Worm (Caenorhabditis elegans) whole organism, midembryonic: ENCODE results near the gene math-23.

Experiments used
- T22C8.4 ChIP-seq: fragments of 200-800 bp; sonication (Bioruptor generic); IDR thresholded peaks from 2 replicates; pipeline ENCODE4 v1.3.6; 2022; ENCODE audit warnings: missing genetic modification characterization, missing compliant biosample characterization
- cog-1 ChIP-seq: sonication (generic microtip); optimal IDR thresholded peaks from 2 replicates; lab custom pipeline; 2016; ENCODE audit warnings: missing genetic modification characterization, missing compliant biosample characterization
- flt-1 ChIP-seq: fragments of 200-800 bp; sonication (Bioruptor generic); IDR thresholded peaks from 2 replicates; pipeline ENCODE4 v1.3.6; 2022; ENCODE audit warnings: missing genetic modification characterization, missing compliant biosample characterization
- klf-2 ChIP-seq: fragments of 200-800 bp; sonication (Bioruptor generic); conservative IDR thresholded peaks from 2 replicates; pipeline ENCODE4 v1.3.6; 2022; ENCODE audit warnings: missing genetic modification reagents, missing genetic modification characterization, missing compliant biosample characterization
- med-1 ChIP-seq: sonication (generic microtip); optimal IDR thresholded peaks from 2 replicates; lab custom pipeline; 2017; ENCODE audit warnings: missing genetic modification characterization, mild to moderate bottlenecking, missing compliant biosample characterization, antibody characterized with exemption, missing genetic modification reagents; ENCODE audit not compliant: insufficient read depth
- ref-1 ChIP-seq: fragments of 200-800 bp; sonication (Bioruptor generic); conservative IDR thresholded peaks from 2 replicates; pipeline ENCODE4 v1.3.6; 2022; ENCODE audit warnings: missing genetic modification reagents, missing genetic modification characterization, missing compliant biosample characterization
- tab-1 ChIP-seq: fragments of 200-800 bp; sonication (Bioruptor generic); IDR thresholded peaks from 2 replicates; pipeline ENCODE4 v1.3.6; 2022; ENCODE audit warnings: missing genetic modification characterization, missing compliant biosample characterization
- ztf-23 ChIP-seq: fragments of 200-800 bp; sonication (Bioruptor generic); IDR thresholded peaks from 2 replicates; pipeline ENCODE4 v1.3.6; 2022; ENCODE audit warnings: missing genetic modification reagents, missing genetic modification characterization, missing compliant biosample characterization
- ztf-29 ChIP-seq: fragments of 200-800 bp; sonication (Bioruptor generic); IDR thresholded peaks from 2 replicates; pipeline ENCODE4 v1.3.6; 2022; ENCODE audit warnings: missing genetic modification reagents, missing genetic modification characterization, missing compliant biosample characterization

math-23 gene

ce11 chrII:1875658-1876057 lies 26.4 kb upstream of the math-23 start, which contains the start of gene math-13:
Gene math-13 (plus strand): TSS chrII:1875958.
- TF ChIP-seq flt-1 (GFP tag; lab: Robert Waterston, UW) = no peak
- no peak for TF ChIP-seq ztf-23
- no peak for TF ChIP-seq tab-1 (GFP tag; lab: Robert Waterston, UW)
- TF ChIP-seq cog-1 (tag; lab: Kevin White, UChicago) = no peak
- TF ChIP-seq ztf-29 (GFP tag; lab: Robert Waterston, UW) = no peak
- TF ChIP-seq klf-2 = no peak
- no peak for TF ChIP-seq T22C8.4 (GFP tag; lab: Robert Waterston, UW)
- no peak for TF ChIP-seq ref-1
- TF ChIP-seq med-1 (GFP tag; lab: Kevin White, UChicago) = no peak

- TF ChIP-seq T22C8.4 (GFP tag; lab: Robert Waterston, UW) = no peak
- TF ChIP-seq ztf-23 = no peak
- TF ChIP-seq flt-1 (GFP tag; lab: Robert Waterston, UW) = no peak
- no peak for TF ChIP-seq cog-1 (tag; lab: Kevin White, UChicago)
- no peak for TF ChIP-seq ref-1
- TF ChIP-seq ztf-29 (GFP tag; lab: Robert Waterston, UW) = no peak
- no peak for TF ChIP-seq tab-1 (GFP tag; lab: Robert Waterston, UW)
- no peak for TF ChIP-seq med-1 (GFP tag; lab: Kevin White, UChicago)
- no peak for TF ChIP-seq klf-2
Observed at ce11 chrII:1878663-1879062, 23.4 kb upstream of the math-23 start, which contains the start of gene math-16. Gene math-16 (minus strand): TSS chrII:1878763.

ce11 chrII:1882705-1883104 lies 19.4 kb upstream of the math-23 start, which contains the start of gene math-5:
Gene math-5 (minus strand): TSS chrII:1882805.
- no peak for TF ChIP-seq ref-1
- TF ChIP-seq tab-1 (GFP tag; lab: Robert Waterston, UW) = no peak
- TF ChIP-seq klf-2 = no peak
- no peak for TF ChIP-seq ztf-23
- no peak for TF ChIP-seq cog-1 (tag; lab: Kevin White, UChicago)

- TF ChIP-seq ztf-23 = no peak
- TF ChIP-seq cog-1 (tag; lab: Kevin White, UChicago) = no peak
- no peak for TF ChIP-seq med-1 (GFP tag; lab: Kevin White, UChicago)
- no peak for TF ChIP-seq flt-1 (GFP tag; lab: Robert Waterston, UW)
- TF ChIP-seq ztf-29 (GFP tag; lab: Robert Waterston, UW) = no peak
- no peak for TF ChIP-seq tab-1 (GFP tag; lab: Robert Waterston, UW)
- no peak for TF ChIP-seq T22C8.4 (GFP tag; lab: Robert Waterston, UW)
- no peak for TF ChIP-seq klf-2
- TF ChIP-seq ref-1 = no peak
Observed at ce11 chrII:1884635-1885034, 17.4 kb upstream of the math-23 start, which contains the start of gene math-6. Gene math-6 (minus strand): TSS chrII:1884735.

- TF ChIP-seq med-1 (GFP tag; lab: Kevin White, UChicago) = no peak
- no peak for TF ChIP-seq ref-1
- TF ChIP-seq flt-1 (GFP tag; lab: Robert Waterston, UW) = no peak
- TF ChIP-seq ztf-29 (GFP tag; lab: Robert Waterston, UW) = no peak
- no peak for TF ChIP-seq tab-1 (GFP tag; lab: Robert Waterston, UW)
- TF ChIP-seq cog-1 (tag; lab: Kevin White, UChicago) = no peak
- no peak for TF ChIP-seq klf-2
- no peak for TF ChIP-seq T22C8.4 (GFP tag; lab: Robert Waterston, UW)
- no peak for TF ChIP-seq ztf-23
Observed at ce11 chrII:1886379-1886778, 15.7 kb upstream of the math-23 start, which contains the start of gene math-7. Gene math-7 (minus strand): TSS chrII:1886479.

- TF ChIP-seq tab-1 (GFP tag; lab: Robert Waterston, UW) = no peak
- TF ChIP-seq cog-1 (tag; lab: Kevin White, UChicago) = no peak
- TF ChIP-seq ztf-23 = no peak
- TF ChIP-seq med-1 (GFP tag; lab: Kevin White, UChicago) = no peak
- TF ChIP-seq ref-1 = no peak
Observed at ce11 chrII:1889071-1889470, 13.0 kb upstream of the math-23 start, which contains the start of gene math-8. Gene math-8 (minus strand): TSS chrII:1889171.

- TF ChIP-seq T22C8.4 (GFP tag; lab: Robert Waterston, UW) (no peak), ztf-29 (GFP tag; lab: Robert Waterston, UW) (no peak), flt-1 (GFP tag; lab: Robert Waterston, UW) (no peak), tab-1 (GFP tag; lab: Robert Waterston, UW) (no peak)
Observed at ce11 chrII:1890682-1891081, 11.4 kb upstream of the math-23 start, which contains the start of gene math-9. Gene math-9 (minus strand): TSS chrII:1890782.

- TF ChIP-seq med-1 (GFP tag; lab: Kevin White, UChicago) (no peak), klf-2 (no peak), flt-1 (GFP tag; lab: Robert Waterston, UW) (no peak), ztf-23 (no peak), T22C8.4 (GFP tag; lab: Robert Waterston, UW) (no peak), tab-1 (GFP tag; lab: Robert Waterston, UW) (no peak), cog-1 (tag; lab: Kevin White, UChicago) (no peak), ztf-29 (GFP tag; lab: Robert Waterston, UW) (no peak), ref-1 (no peak)
Observed at ce11 chrII:1893912-1894311, 8.2 kb upstream of the math-23 start, which contains the start of gene C16C4.1. Gene C16C4.1 (plus strand): TSS chrII:1894212.

ce11 chrII:1895278-1895677 lies 6.8 kb upstream of the math-23 start, which contains the start of gene C46F9.5:
Gene C46F9.5 (plus strand): TSS chrII:1895578.
- TF ChIP-seq klf-2 (no peak), ztf-29 (GFP tag; lab: Robert Waterston, UW) (no peak), flt-1 (GFP tag; lab: Robert Waterston, UW) (no peak), cog-1 (tag; lab: Kevin White, UChicago) (no peak), ref-1 (no peak), ztf-23 (no peak), tab-1 (GFP tag; lab: Robert Waterston, UW) (no peak), med-1 (GFP tag; lab: Kevin White, UChicago) (no peak), T22C8.4 (GFP tag; lab: Robert Waterston, UW) (no peak)

ce11 chrII:1895762-1896161 lies 6.3 kb upstream of the math-23 start, which contains the start of gene math-25:
Gene math-25 (plus strand): TSS chrII:1896062.
- TF ChIP-seq T22C8.4 (GFP tag; lab: Robert Waterston, UW) (no peak), ztf-29 (GFP tag; lab: Robert Waterston, UW) (no peak), klf-2 (no peak), ref-1 (no peak), tab-1 (GFP tag; lab: Robert Waterston, UW) (no peak), ztf-23 (no peak), cog-1 (tag; lab: Kevin White, UChicago) (no peak)
